Worm (Caenorhabditis elegans): ENCODE measurements around the gene cdkl-1.
A peak's percentile ranks its signal among the peaks of the same experiment; 100 is the strongest.

Gene cdkl-1

DNA sequence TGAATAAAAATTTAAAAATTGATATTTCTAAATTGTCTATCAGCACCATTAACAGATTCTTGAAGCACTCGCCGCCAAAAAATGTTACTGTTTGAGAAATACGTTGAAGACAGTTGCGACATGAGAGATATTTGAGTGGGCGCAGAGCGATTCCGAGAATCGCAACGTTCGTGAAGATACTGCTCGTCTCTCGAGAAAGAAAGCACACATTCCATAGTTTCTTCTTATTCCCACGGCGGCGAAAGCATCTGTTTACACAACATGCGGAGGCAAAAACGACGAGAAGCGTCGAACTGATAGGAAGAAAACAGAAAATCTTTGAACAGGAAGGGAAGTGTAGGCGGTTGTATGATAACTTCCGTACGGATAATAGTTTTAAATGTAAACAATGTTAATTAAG is 16.2 kb upstream of the cdkl-1 start (continued):
- TF ChIP-seq Y48G9A.11 (GFP tag; IDR thresholded peaks at IDR 0.05) (no peak), nhr-76 (tag; optimal IDR thresholded peaks at IDR 0.05) (no peak), zfp-3 (GFP tag; conservative IDR thresholded peaks at IDR 0.05) (no peak), nhr-48 (tag; optimal IDR thresholded peaks at IDR 0.05) (no peak), nhr-237 (tag; optimal IDR thresholded peaks at IDR 0.05) (no peak), php-3 (GFP tag; IDR thresholded peaks at IDR 0.05) (no peak), egl-43 (GFP tag; IDR thresholded peaks at IDR 0.05) (no peak), madf-5 (GFP tag; IDR thresholded peaks at IDR 0.05) (no peak), mdt-29 (GFP tag; IDR thresholded peaks at IDR 0.05) (no peak), madf-9 (GFP tag; conservative IDR thresholded peaks at IDR 0.05) (no peak), dpl-1 (GFP tag; optimal IDR thresholded peaks at IDR 0.05) (no peak), ceh-62 (tag; optimal IDR thresholded peaks at IDR 0.05) (no peak), snpc-4 (tag; optimal IDR thresholded peaks at IDR 0.05) (no peak), nhr-42 (GFP tag; IDR thresholded peaks at IDR 0.05) (no peak), saeg-2 (GFP tag; IDR thresholded peaks at IDR 0.05) (no peak), arid-1 (GFP tag; conservative IDR thresholded peaks at IDR 0.05) (no peak), nhr-11 (tag; optimal IDR thresholded peaks at IDR 0.05) (peak; percentile 73), spr-1 (tag; optimal IDR thresholded peaks at IDR 0.05) (no peak), hif-1 (tag; optimal IDR thresholded peaks at IDR 0.05) (no peak), daf-16 (GFP tag; optimal IDR thresholded peaks at IDR 0.05) (peak in 1 of 2 experiments; percentile 96), daf-16 (tag; optimal IDR thresholded peaks at IDR 0.05) (no peak), snpc-1.2 (GFP tag; IDR thresholded peaks at IDR 0.05) (no peak), nhr-25 (tag; optimal IDR thresholded peaks at IDR 0.05; ENCODE audit: borderline replicate concordance, insufficient read depth) (no peak), lin-38 (GFP tag; IDR thresholded peaks at IDR 0.05) (0 out of 2 replicates have a peak, but pooled peaks have one; percentile 7), lsy-2 (tag; optimal IDR thresholded peaks at IDR 0.05) (peak; percentile 13 to 36), ctbp-1 (GFP tag; IDR thresholded peaks at IDR 0.05) (no peak), nhr-41 (GFP tag; IDR thresholded peaks at IDR 0.05) (no peak), fkh-10 (GFP tag; optimal IDR thresholded peaks at IDR 0.05) (no peak), ceh-32 (tag; optimal IDR thresholded peaks at IDR 0.05; ENCODE audit: poor library complexity) (no peak), cey-2 (tag; optimal IDR thresholded peaks at IDR 0.05; ENCODE audit: borderline replicate concordance, insufficient read depth) (no peak), R02D3.7 (tag; optimal IDR thresholded peaks at IDR 0.05) (no peak), aly-2 (tag; optimal IDR thresholded peaks at IDR 0.05) (no peak), unc-62 (GFP tag; optimal IDR thresholded peaks at IDR 0.05 in 1 of 2) (peak in 1 of 2 experiments; percentile 94), unc-62 (tag; optimal IDR thresholded peaks at IDR 0.05) (no peak), F49E8.2 (tag; optimal IDR thresholded peaks at IDR 0.05; ENCODE audit: borderline replicate concordance) (no peak), mxl-2 (GFP tag; conservative IDR thresholded peaks at IDR 0.05) (no peak), dmd-8 (GFP tag; IDR thresholded peaks at IDR 0.05) (0 out of 2 replicates have a peak, but pooled peaks have one; percentile 9), ces-1 (GFP tag; optimal IDR thresholded peaks at IDR 0.05) (no peak), lin-15B (tag; optimal IDR thresholded peaks at IDR 0.05) (no peak), daf-12 (tag; optimal IDR thresholded peaks at IDR 0.05) (no peak), nhr-77 (tag; optimal IDR thresholded peaks at IDR 0.05) (no peak), Y75B8A.6 (GFP tag; IDR thresholded peaks at IDR 0.05) (no peak), skn-1 (tag; optimal IDR thresholded peaks at IDR 0.05) (no peak), hmg-1.1 (GFP tag; IDR thresholded peaks at IDR 0.05) (no peak), F44E2.7 (GFP tag; IDR thresholded peaks at IDR 0.05) (no peak), zip-11 (GFP tag; IDR thresholded peaks at IDR 0.05) (no peak), zfp-2 (tag; optimal IDR thresholded peaks at IDR 0.05) (no peak), tag-97 (GFP tag; IDR thresholded peaks at IDR 0.05) (no peak), tra-1 (GFP tag; IDR thresholded peaks at IDR 0.05) (0 out of 2 replicates have a peak, but pooled peaks have one; percentile 48), jun-1 (tag; optimal IDR thresholded peaks at IDR 0.05) (no peak), ztf-11 (tag; optimal IDR thresholded peaks at IDR 0.05) (no peak), unc-39 (tag; optimal IDR thresholded peaks at IDR 0.05) (no peak), aha-1 (tag) (peak; percentile 94)
